Worm (Caenorhabditis elegans) whole organism, L1 larva: ENCODE measurements around the gene uig-1.
A peak's percentile ranks its signal among the peaks of the same experiment; 100 is the strongest.

Experiments
- C04F5.9 ChIP-seq: sonication (generic microtip); optimal IDR thresholded peaks from 2 replicates; lab custom pipeline; 2016; ENCODE audit warnings: missing genetic modification characterization, missing compliant biosample characterization
- C16A3.4 ChIP-seq: fragments of 150-350 bp; optimal IDR thresholded peaks from 2 replicates; lab custom pipeline; 2014; ENCODE audit warnings: missing biosample characterization, missing genetic modification characterization
- C34B4.2 ChIP-seq: sonication (generic microtip); optimal IDR thresholded peaks from 2 replicates; lab custom pipeline; 2017; ENCODE audit warnings: mild to moderate bottlenecking, missing genetic modification characterization, missing compliant biosample characterization
- aly-2 ChIP-seq: fragments of 150-350 bp; optimal IDR thresholded peaks from 2 replicates; lab custom pipeline; 2014; ENCODE audit warnings: missing biosample characterization, missing genetic modification characterization
- ceh-8 ChIP-seq: fragments of 200-800 bp; sonication (Bioruptor generic); optimal IDR thresholded peaks from 2 replicates; lab custom pipeline; 2018; ENCODE audit warnings: mild to moderate bottlenecking, missing genetic modification characterization, moderate library complexity, missing compliant biosample characterization
- ceh-88 ChIP-seq: fragments of 200-800 bp; sonication (Bioruptor generic); IDR thresholded peaks from 2 replicates; pipeline ENCODE4 v1.3.6; 2022; ENCODE audit warnings: missing genetic modification characterization, missing compliant biosample characterization
- ceh-90 ChIP-seq: sonication (generic microtip); optimal IDR thresholded peaks from 2 replicates; lab custom pipeline; 2016; ENCODE audit warnings: missing genetic modification characterization, missing compliant biosample characterization
- ces-1 ChIP-seq: fragments of 150-350 bp; optimal IDR thresholded peaks from 2 replicates; lab custom pipeline; 2014; ENCODE audit warnings: missing biosample characterization, missing genetic modification reagents, missing genetic modification characterization
- dpl-1 ChIP-seq, 3 experiments: fragments of 150-350 bp in 2 of 3; sonication (generic microtip) in 1 of 3; optimal IDR thresholded peaks; 2 replicates each; lab custom pipeline; 2014 to 2017; ENCODE audit warnings: missing biosample characterization in 3 of 3, missing genetic modification characterization in 3 of 3, missing genetic modification reagents in 3 of 3
- efl-1 ChIP-seq, 4 experiments: fragments of 150-350 bp; optimal IDR thresholded peaks in 3 of 4; peaks in 1 of 4; 1 replicate in 1 of 4; 2 replicates in 3 of 4; lab custom pipeline; 2014; ENCODE audit warnings: missing biosample characterization in 2 of 4, missing genetic modification characterization in 2 of 4, missing genetic modification reagents in 2 of 4
- egl-13 ChIP-seq: sonication (generic microtip); optimal IDR thresholded peaks from 2 replicates; lab custom pipeline; 2016; ENCODE audit warnings: missing genotype, missing genetic modification reagents, missing genetic modification characterization, missing compliant biosample characterization
- fkh-8 ChIP-seq: sonication (generic microtip); optimal IDR thresholded peaks from 2 replicates; lab custom pipeline; 2016; ENCODE audit warnings: mild to moderate bottlenecking, missing genetic modification characterization, missing compliant biosample characterization
- fos-1 ChIP-seq: fragments of 150-350 bp; optimal IDR thresholded peaks from 2 replicates; lab custom pipeline; 2014; ENCODE audit warnings: missing biosample characterization, missing genetic modification characterization
- grh-1 ChIP-seq: fragments of 200-800 bp; sonication (Bioruptor generic); IDR thresholded peaks from 2 replicates; pipeline ENCODE4 v1.3.6; 2022; ENCODE audit warnings: missing genetic modification reagents, missing genetic modification characterization, missing compliant biosample characterization
- hlh-17 ChIP-seq: fragments of 200-800 bp; sonication (Bioruptor generic); optimal IDR thresholded peaks from 2 replicates; lab custom pipeline; 2018; ENCODE audit warnings: missing genetic modification characterization, mild to moderate bottlenecking, missing compliant biosample characterization, moderate library complexity, borderline replicate concordance
- hlh-4 ChIP-seq: sonication (generic microtip); optimal IDR thresholded peaks from 2 replicates; lab custom pipeline; 2016; ENCODE audit warnings: mild to moderate bottlenecking, missing genetic modification characterization, missing compliant biosample characterization
- hpl-2 ChIP-seq: fragments of 150-350 bp; optimal IDR thresholded peaks from 2 replicates; lab custom pipeline; 2014; ENCODE audit warnings: missing biosample characterization, missing genetic modification reagents, missing genetic modification characterization
- irx-1 ChIP-seq: sonication (generic microtip); optimal IDR thresholded peaks from 2 replicates; lab custom pipeline; 2016; ENCODE audit warnings: missing genetic modification characterization, missing compliant biosample characterization
- lin-13 ChIP-seq: fragments of 150-350 bp; optimal IDR thresholded peaks from 2 replicates; lab custom pipeline; 2014; ENCODE audit warnings: missing biosample characterization, missing genetic modification reagents, missing genetic modification characterization
- lin-14 ChIP-seq: fragments of 200-800 bp; sonication (Bioruptor generic); optimal IDR thresholded peaks from 2 replicates; lab custom pipeline; 2018; ENCODE audit warnings: mild to moderate bottlenecking, missing genetic modification characterization, moderate library complexity, missing compliant biosample characterization
- lin-35 ChIP-seq, 2 experiments: fragments of 150-350 bp; optimal IDR thresholded peaks; 2 replicates each; lab custom pipeline; 2014; ENCODE audit warnings: missing biosample characterization in 2 of 2, missing genetic modification characterization in 2 of 2, missing genetic modification reagents in 2 of 2
- lin-39 ChIP-seq: fragments of 150-350 bp; optimal IDR thresholded peaks from 2 replicates; lab custom pipeline; 2014; ENCODE audit warnings: missing biosample characterization, missing genetic modification reagents, missing genetic modification characterization
- lir-3 ChIP-seq: sonication (generic microtip); optimal IDR thresholded peaks from 2 replicates; lab custom pipeline; 2016; ENCODE audit warnings: mild to moderate bottlenecking, missing genetic modification characterization, moderate library complexity, missing compliant biosample characterization; ENCODE audit not compliant: poor library complexity
- mab-9 ChIP-seq: fragments of 200-800 bp; sonication (Bioruptor generic); IDR thresholded peaks from 2 replicates; pipeline ENCODE4 v1.3.6; 2022; ENCODE audit warnings: missing genetic modification reagents, missing genetic modification characterization, missing compliant biosample characterization
- mdl-1 ChIP-seq, 2 experiments: fragments of 150-350 bp; optimal IDR thresholded peaks; 2 replicates each; lab custom pipeline; 2014 to 2017; ENCODE audit warnings: missing biosample characterization in 2 of 2, missing genetic modification characterization in 2 of 2, inconsistent platforms in 1 of 2
- mep-1 ChIP-seq: fragments of 150-350 bp; optimal IDR thresholded peaks from 2 replicates; lab custom pipeline; 2014; ENCODE audit warnings: missing biosample characterization, missing genetic modification characterization
- nhr-11 ChIP-seq: fragments of 150-350 bp; optimal IDR thresholded peaks from 2 replicates; lab custom pipeline; 2014; ENCODE audit warnings: missing biosample characterization, missing genetic modification characterization
- nhr-19 ChIP-seq: fragments of 200-800 bp; sonication (Bioruptor generic); conservative IDR thresholded peaks from 2 replicates; pipeline ENCODE4 v1.3.6; 2022; ENCODE audit warnings: missing genetic modification characterization, missing compliant biosample characterization
- nhr-20 ChIP-seq: sonication (generic microtip); optimal IDR thresholded peaks from 2 replicates; lab custom pipeline; 2016; ENCODE audit warnings: mild to moderate bottlenecking, missing genetic modification characterization, missing compliant biosample characterization
- nhr-237 ChIP-seq: fragments of 150-350 bp; optimal IDR thresholded peaks from 2 replicates; lab custom pipeline; 2014; ENCODE audit warnings: missing biosample characterization, missing genetic modification characterization
- nhr-28 ChIP-seq: fragments of 150-350 bp; optimal IDR thresholded peaks from 2 replicates; lab custom pipeline; 2014; ENCODE audit warnings: missing biosample characterization, missing genetic modification characterization
- nhr-76 ChIP-seq: sonication (generic microtip); optimal IDR thresholded peaks from 2 replicates; lab custom pipeline; 2017; ENCODE audit warnings: missing biosample characterization, missing genetic modification characterization
- nhr-84 ChIP-seq: sonication (generic microtip); optimal IDR thresholded peaks from 2 replicates; lab custom pipeline; 2017; ENCODE audit warnings: missing biosample characterization, missing genetic modification characterization
- pag-3 ChIP-seq: sonication (generic microtip); optimal IDR thresholded peaks from 2 replicates; lab custom pipeline; 2017; ENCODE audit warnings: missing genetic modification characterization, mild to moderate bottlenecking, missing compliant biosample characterization, antibody characterized with exemption, borderline replicate concordance; ENCODE audit not compliant: insufficient read depth
- pax-3 ChIP-seq: fragments of 200-800 bp; sonication (Bioruptor generic); optimal IDR thresholded peaks from 2 replicates; lab custom pipeline; 2018; ENCODE audit warnings: mild to moderate bottlenecking, missing genetic modification characterization, moderate library complexity, missing compliant biosample characterization
- pqm-1 ChIP-seq: sonication (generic microtip); optimal IDR thresholded peaks from 3 replicates; lab custom pipeline; 2017; ENCODE audit warnings: missing biosample characterization, missing genetic modification characterization
- rnt-1 ChIP-seq: sonication (generic microtip); optimal IDR thresholded peaks from 2 replicates; lab custom pipeline; 2016; ENCODE audit warnings: mild to moderate bottlenecking, missing genetic modification characterization, moderate library complexity, missing compliant biosample characterization
- snpc-4 ChIP-seq: fragments of 150-350 bp; optimal IDR thresholded peaks from 2 replicates; lab custom pipeline; 2014; ENCODE audit warnings: missing biosample characterization, missing genetic modification characterization
- snu-23 ChIP-seq: sonication (generic microtip); optimal IDR thresholded peaks from 2 replicates; lab custom pipeline; 2016; ENCODE audit warnings: missing genetic modification characterization, missing compliant biosample characterization
- sox-4 ChIP-seq: sonication (generic microtip); optimal IDR thresholded peaks from 2 replicates; lab custom pipeline; 2016; ENCODE audit warnings: missing genetic modification characterization, missing compliant biosample characterization
- sptf-1 ChIP-seq: fragments of 150-350 bp; optimal IDR thresholded peaks from 2 replicates; lab custom pipeline; 2014; ENCODE audit warnings: missing biosample characterization, missing genetic modification characterization
- sup-37 ChIP-seq: fragments of 200-800 bp; sonication (Bioruptor generic); optimal IDR thresholded peaks from 2 replicates; lab custom pipeline; 2018; ENCODE audit warnings: mild to moderate bottlenecking, missing genetic modification characterization, missing compliant biosample characterization
- swsn-7 ChIP-seq: sonication (generic microtip); optimal IDR thresholded peaks from 2 replicates; lab custom pipeline; 2016; ENCODE audit warnings: missing genetic modification characterization, missing compliant biosample characterization
- tbx-2 ChIP-seq: sonication (generic microtip); optimal IDR thresholded peaks from 2 replicates; lab custom pipeline; 2016; ENCODE audit warnings: missing genetic modification characterization, missing compliant biosample characterization
- tlp-1 ChIP-seq: fragments of 150-350 bp; optimal IDR thresholded peaks from 2 replicates; lab custom pipeline; 2014; ENCODE audit warnings: missing biosample characterization, missing genetic modification characterization
- unc-30 ChIP-seq: sonication (generic microtip); optimal IDR thresholded peaks from 2 replicates; lab custom pipeline; 2017; ENCODE audit warnings: missing biosample characterization, missing genetic modification characterization
- unc-86 ChIP-seq: sonication (generic microtip); optimal IDR thresholded peaks from 2 replicates; lab custom pipeline; 2016; ENCODE audit warnings: missing genetic modification characterization, missing compliant biosample characterization
- unc-98 ChIP-seq: fragments of 200-800 bp; sonication (Bioruptor generic); IDR thresholded peaks from 2 replicates; pipeline ENCODE4 v1.3.6; 2022; ENCODE audit warnings: missing genetic modification characterization, missing compliant biosample characterization
- vab-15 ChIP-seq: sonication (generic microtip); optimal IDR thresholded peaks from 2 replicates; lab custom pipeline; 2017; ENCODE audit warnings: missing genotype, mild to moderate bottlenecking, missing genetic modification characterization, missing compliant biosample characterization
- xbp-1 ChIP-seq: sonication (generic microtip); optimal IDR thresholded peaks from 2 replicates; lab custom pipeline; 2016; ENCODE audit warnings: missing genetic modification characterization, missing compliant biosample characterization
- ztf-11 ChIP-seq, 2 experiments: sonication (generic microtip); optimal IDR thresholded peaks; 2 replicates each; lab custom pipeline; 2016 to 2017; ENCODE audit warnings: missing genetic modification characterization in 2 of 2, missing biosample characterization in 1 of 2, missing compliant biosample characterization in 1 of 2
- ztf-4 ChIP-seq: fragments of 150-350 bp; optimal IDR thresholded peaks from 2 replicates; lab custom pipeline; 2014; ENCODE audit warnings: missing biosample characterization, missing genetic modification characterization

uig-1 gene

ce11 chrV:13313045-13313623, 17.4 kb upstream of the uig-1 start, which contains the start of gene C50B6.3 (continued):
- TF ChIP-seq vab-15 (tag; lab: Kevin White, UChicago) (peak; percentile 84), fos-1 (tag; lab: Kevin White, UChicago) (peak; percentile 74), mep-1 (peak; percentile 92), egl-13 (tag; lab: Kevin White, UChicago) (peak; percentile 93), rnt-1 (peak; percentile 99), ceh-88 (GFP tag; lab: Robert Waterston, UW) (peak; percentile 68; the same call in 1 of the 2 replicates), grh-1 (GFP tag; lab: Robert Waterston, UW) (peak; percentile 82), nhr-20 (tag; lab: Kevin White, UChicago) (peak; percentile 95), pqm-1 (tag; lab: Kevin White, UChicago) (no peak), lin-14 (GFP tag; lab: Kevin White, UChicago) (peak; percentile 90), ceh-8 (GFP tag; lab: Kevin White, UChicago) (peak; percentile 84), C04F5.9 (tag; lab: Kevin White, UChicago) (peak; percentile 86), aly-2 (peak; percentile 43), mab-9 (peak; percentile 80), snpc-4 (tag; lab: Kevin White, UChicago) (peak; percentile 66), unc-86 (tag; lab: Kevin White, UChicago) (peak; percentile 85), sup-37 (GFP tag; lab: Kevin White, UChicago) (no peak), tbx-2 (peak; percentile 95), fkh-8 (tag; lab: Kevin White, UChicago) (peak; percentile 78), efl-1 (optimal IDR thresholded peaks at IDR 0.05; lab: Kevin White, UChicago) (peak; percentile 85 to 88), efl-1 (GFP tag; optimal IDR thresholded peaks at IDR 0.05 in 1 of 2; lab: Kevin White, UChicago) (peak; percentile 81 to 98), ces-1 (GFP tag; lab: Kevin White, UChicago) (no peak), unc-30 (tag; lab: Kevin White, UChicago) (no peak), ceh-90 (tag; lab: Kevin White, UChicago) (peak; percentile 91), C34B4.2 (tag; lab: Kevin White, UChicago) (no peak), C16A3.4 (tag; lab: Kevin White, UChicago) (peak; percentile 83), nhr-11 (tag; lab: Kevin White, UChicago) (no peak), sox-4 (tag; lab: Kevin White, UChicago) (peak; percentile 94), lin-13 (GFP tag; lab: Kevin White, UChicago) (peak; percentile 79), ztf-11 (tag; optimal IDR thresholded peaks at IDR 0.05; lab: Kevin White, UChicago) (peak in 1 of 2 experiments; percentile 97), tlp-1 (tag; lab: Kevin White, UChicago) (no peak), irx-1 (tag; lab: Kevin White, UChicago) (peak; percentile 91), nhr-84 (tag; lab: Kevin White, UChicago) (no peak), hpl-2 (GFP tag; lab: Kevin White, UChicago) (no peak), ztf-4 (tag; lab: Kevin White, UChicago) (peak; percentile 78), hlh-4 (peak; percentile 80), unc-98 (GFP tag; lab: Robert Waterston, UW) (peak; percentile 73), nhr-19 (GFP tag; lab: Robert Waterston, UW) (peak; percentile 93), snu-23 (GFP tag; lab: Kevin White, UChicago) (peak; percentile 95), nhr-28 (tag; lab: Kevin White, UChicago) (no peak), sptf-1 (tag; lab: Kevin White, UChicago) (no peak), swsn-7 (tag; lab: Kevin White, UChicago) (peak; percentile 92), lin-35 (GFP tag; optimal IDR thresholded peaks at IDR 0.05; lab: Kevin White, UChicago) (peak; percentile 85 to 86), pag-3 (tag; lab: Kevin White, UChicago) (no peak), dpl-1 (GFP tag; optimal IDR thresholded peaks at IDR 0.05; lab: Kevin White, UChicago) (peak; percentile 76 to 92 (median 85)), lin-39 (tag; lab: Kevin White, UChicago) (peak; percentile 64), pax-3 (tag; lab: Kevin White, UChicago) (peak; percentile 97), mdl-1 (tag; optimal IDR thresholded peaks at IDR 0.05; lab: Kevin White, UChicago) (peak in 1 of 2 experiments; percentile 58), hlh-17 (GFP tag; lab: Kevin White, UChicago) (no peak), nhr-237 (tag; lab: Kevin White, UChicago) (peak; percentile 45), lir-3 (tag; lab: Kevin White, UChicago) (peak; percentile 97), nhr-76 (no peak), xbp-1 (tag; lab: Kevin White, UChicago) (peak; percentile 92)
